Fruit fly (Drosophila melanogaster) whole organism, prepupa: ENCODE data around the gene RpL7-like.

Experiments
- CG31627 ChIP-seq: fragments of 200-800 bp; sonication (Bioruptor generic); optimal IDR thresholded peaks from 3 replicates; lab custom pipeline; 2016; ENCODE audit warnings: missing biosample characterization, missing genetic modification characterization
- Sox102F ChIP-seq: fragments of 200-800 bp; sonication (Bioruptor generic); optimal IDR thresholded peaks from 2 replicates; lab custom pipeline; 2016; ENCODE audit warnings: missing biosample characterization, mild to moderate bottlenecking, missing genetic modification characterization

DNA sequence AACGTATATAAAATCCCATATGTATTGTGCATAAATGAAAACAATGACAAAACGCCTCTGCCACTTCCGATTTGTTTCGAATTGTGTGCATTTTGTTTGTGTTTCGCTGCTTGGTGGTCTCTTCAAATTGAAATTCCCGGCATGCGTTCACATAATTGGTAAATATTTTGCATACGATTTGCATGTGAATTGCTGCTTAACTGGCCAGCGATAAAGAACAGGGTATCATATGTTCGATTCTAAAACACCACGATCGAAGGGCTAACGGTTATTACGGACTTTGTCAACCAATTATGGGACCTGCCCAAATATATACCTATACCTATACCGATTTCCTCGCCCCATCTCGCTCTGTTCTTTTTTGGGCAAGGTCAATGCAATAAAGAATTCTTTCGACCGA, 28.0 kb upstream of the RpL7-like start:
- TF ChIP-seq Sox102F (no peak), CG31627 (GFP tag; lab: Kevin White, UChicago) (no peak)
